Fruit fly (Drosophila melanogaster) whole organism, wandering third instar larva: ENCODE data around the gene CG13053.

ENCODE experiments used
- Hnf4 ChIP-seq: fragments of 200-800 bp; sonication (Bioruptor generic); optimal IDR thresholded peaks from 2 replicates; lab custom pipeline; 2016; ENCODE audit warnings: missing biosample characterization, mild to moderate bottlenecking, missing genetic modification characterization
- sage ChIP-seq: fragments of 200-800 bp; sonication (Bioruptor generic); optimal IDR thresholded peaks from 2 replicates; lab custom pipeline; 2016; ENCODE audit warnings: missing biosample characterization, mild to moderate bottlenecking, missing genetic modification characterization

- TF ChIP-seq sage (GFP tag; lab: Kevin White, UChicago): no peak
- TF ChIP-seq Hnf4 (GFP tag; lab: Kevin White, UChicago): no peak
Observed at dm6 chr3L:16283821-16284220, 24.3 kb upstream of the CG13053 start, which contains the start of gene CG13048.
